Fruit fly (Drosophila melanogaster): ENCODE measurements around the gene Pgant35A.
A peak's percentile ranks its signal among the peaks of the same experiment; 100 is the strongest.

Gene Pgant35A

dm6 chr2L:14350587-14350986 lies 8.5 kb upstream of the Pgant35A start:
- no peak for TF ChIP-seq svp (GFP tag)
- TF ChIP-seq Eip78C (GFP tag): peak; percentile 56

dm6 chr2L:14351441-14352127 lies 7.5 kb upstream of the Pgant35A start, which contains the start of gene CG43052:
Gene CG43052 (plus strand): TSS chr2L:14352077.
- no peak for TF ChIP-seq Hr38 (GFP tag; optimal IDR thresholded peaks at IDR 0.05)
- TF ChIP-seq Eip93F (GFP tag; optimal IDR thresholded peaks at IDR 0.05): no peak
- TF ChIP-seq net (GFP tag; optimal IDR thresholded peaks at IDR 0.05): no peak
- no peak for TF ChIP-seq esn (GFP tag; optimal IDR thresholded peaks at IDR 0.05)
- TF ChIP-seq vri (GFP tag; optimal IDR thresholded peaks at IDR 0.05): no peak
- no peak for TF ChIP-seq eg (GFP tag; IDR thresholded peaks at IDR 0.05)
- no peak for TF ChIP-seq CG8119 (GFP tag; IDR thresholded peaks at IDR 0.05)
- peak; percentile 98 for TF ChIP-seq dsx (GFP tag; optimal IDR thresholded peaks at IDR 0.05; ENCODE audit: poor library complexity, severe bottlenecking)

- TF ChIP-seq dac (GFP tag; optimal IDR thresholded peaks at IDR 0.05) (peak; percentile 81), CG16779 (tag; optimal IDR thresholded peaks at IDR 0.05) (peak; percentile 61), Sox14 (GFP tag; optimal IDR thresholded peaks at IDR 0.05) (peak; percentile 83), CG1621 (tag; optimal IDR thresholded peaks at IDR 0.05) (peak; percentile 48), Blimp-1 (GFP tag; optimal IDR thresholded peaks at IDR 0.05) (peak; percentile 22), CG6163 (GFP tag; IDR thresholded peaks at IDR 0.05) (peak; percentile 90), esn (GFP tag; optimal IDR thresholded peaks at IDR 0.05) (peak; percentile 87), CG11762 (GFP tag; optimal IDR thresholded peaks at IDR 0.05; ENCODE audit: insufficient read depth) (peak; percentile 41), acj6 (GFP tag; optimal IDR thresholded peaks at IDR 0.05) (peak; percentile 87), CG3919 (GFP tag; optimal IDR thresholded peaks at IDR 0.05) (peak; percentile 84), fd85E (GFP tag; optimal IDR thresholded peaks at IDR 0.05) (no peak), salr (GFP tag; optimal IDR thresholded peaks at IDR 0.05) (peak; percentile 69 to 71), CG6808 (GFP tag; optimal IDR thresholded peaks at IDR 0.05) (peak; percentile 66), Lpt (GFP tag; optimal IDR thresholded peaks at IDR 0.05) (peak; percentile 81), CG10669 (GFP tag; optimal IDR thresholded peaks at IDR 0.05) (peak; percentile 72), Gug (GFP tag; IDR thresholded peaks at IDR 0.05) (peak; percentile 74), lz (GFP tag; optimal IDR thresholded peaks at IDR 0.05) (peak; percentile 83), CG11902 (GFP tag; optimal IDR thresholded peaks at IDR 0.05) (peak; percentile 67), cyc (GFP tag; optimal IDR thresholded peaks at IDR 0.05) (peak; percentile 67), CG6854 (GFP tag; optimal IDR thresholded peaks at IDR 0.05) (no peak), achi (GFP tag; optimal IDR thresholded peaks at IDR 0.05) (peak; percentile 88), CG9139 (GFP tag; optimal IDR thresholded peaks at IDR 0.05) (peak; percentile 31), CG7368 (GFP tag; optimal IDR thresholded peaks at IDR 0.05) (peak; percentile 63), Ets21C (GFP tag; optimal IDR thresholded peaks at IDR 0.05) (peak; percentile 63), CG15336 (GFP tag; IDR thresholded peaks at IDR 0.05) (peak; percentile 85), svp (GFP tag) (peak; percentile 85), Hr4 (GFP tag; optimal IDR thresholded peaks at IDR 0.05) (peak; percentile 87), Smox (GFP tag; optimal IDR thresholded peaks at IDR 0.05) (peak; percentile 80), CG6792 (GFP tag; optimal IDR thresholded peaks at IDR 0.05) (peak; percentile 78), eg (GFP tag; IDR thresholded peaks at IDR 0.05) (peak; percentile 93), dsx (GFP tag; optimal IDR thresholded peaks at IDR 0.05; ENCODE audit: poor library complexity, severe bottlenecking) (peak; percentile 39), Eip78C (GFP tag) (peak; percentile 94), net (GFP tag; optimal IDR thresholded peaks at IDR 0.05) (peak; percentile 80), Eip93F (GFP tag; optimal IDR thresholded peaks at IDR 0.05) (peak; percentile 48), CG3032 (tag; optimal IDR thresholded peaks at IDR 0.05) (peak; percentile 74), CG32006 (GFP tag; optimal IDR thresholded peaks at IDR 0.05) (peak; percentile 92), Met (GFP tag; optimal IDR thresholded peaks at IDR 0.05) (peak; percentile 78), CG31627 (GFP tag; optimal IDR thresholded peaks at IDR 0.05) (peak; percentile 83), CG8319 (GFP tag; optimal IDR thresholded peaks at IDR 0.05) (peak; percentile 47), CG10631 (GFP tag; optimal IDR thresholded peaks at IDR 0.05) (peak; percentile 77), ss (GFP tag; optimal IDR thresholded peaks at IDR 0.05) (peak; percentile 8 to 58)
Observed at dm6 chr2L:14355033-14355851, 3.8 kb upstream of the Pgant35A start, which contains the start of gene Rab14. Gene Rab14 (plus strand): TSS chr2L:14355145.
